Worm (Caenorhabditis elegans) whole organism, L4 larva: ENCODE results near the gene ZK381.2.

Experiments
- D1046.2 ChIP-seq: fragments of 200-800 bp; sonication (Bioruptor generic); IDR thresholded peaks from 2 replicates; pipeline ENCODE4 v1.3.6; 2022; ENCODE audit warnings: missing genetic modification characterization, missing compliant biosample characterization
- F26F4.8 ChIP-seq: fragments of 200-800 bp; sonication (Bioruptor generic); conservative IDR thresholded peaks from 2 replicates; pipeline ENCODE4 v1.3.6; 2022; ENCODE audit warnings: missing genetic modification characterization, missing compliant biosample characterization
- F37D6.2 ChIP-seq: sonication (generic microtip); optimal IDR thresholded peaks from 2 replicates; lab custom pipeline; 2016; ENCODE audit warnings: mild to moderate bottlenecking, missing genetic modification characterization, missing compliant biosample characterization
- F49E8.2 ChIP-seq: sonication (generic microtip); optimal IDR thresholded peaks from 2 replicates; lab custom pipeline; 2016; ENCODE audit warnings: missing compliant biosample characterization, mild to moderate bottlenecking, missing genetic modification characterization, borderline replicate concordance
- R02D3.7 ChIP-seq: fragments of 150-350 bp; sonication (generic microtip); optimal IDR thresholded peaks from 3 replicates; lab custom pipeline; 2014; ENCODE audit warnings: missing biosample characterization, missing genetic modification characterization
- T20F7.1 ChIP-seq: fragments of 200-800 bp; sonication (Bioruptor generic); optimal IDR thresholded peaks from 2 replicates; lab custom pipeline; 2018; ENCODE audit warnings: mild to moderate bottlenecking, missing genetic modification characterization, missing compliant biosample characterization
- ZK546.5 ChIP-seq, 2 experiments: sonication (generic microtip); optimal IDR thresholded peaks; 2 replicates each; lab custom pipeline; 2017; ENCODE audit warnings: missing biosample characterization in 2 of 2, missing genetic modification characterization in 2 of 2
- aha-1 ChIP-seq: fragments of 150-350 bp; peaks from one replicate; lab custom pipeline; 2014; ENCODE audit warnings: missing biosample characterization, missing genetic modification characterization
- attf-4 ChIP-seq: sonication (generic microtip); optimal IDR thresholded peaks from 3 replicates; lab custom pipeline; 2017; ENCODE audit warnings: missing biosample characterization, missing genetic modification characterization
- daf-12 ChIP-seq: fragments of 150-350 bp; optimal IDR thresholded peaks from 2 replicates; lab custom pipeline; 2014; ENCODE audit warnings: missing biosample characterization, missing genetic modification reagents, missing genetic modification characterization
- daf-8 ChIP-seq: fragments of 200-800 bp; sonication (Bioruptor generic); IDR thresholded peaks from 2 replicates; pipeline ENCODE4 v1.3.6; 2022; ENCODE audit warnings: missing genetic modification characterization, missing compliant biosample characterization
- dmd-6 ChIP-seq: fragments of 200-800 bp; sonication (Bioruptor generic); IDR thresholded peaks from 2 replicates; pipeline ENCODE4 v1.3.6; 2022; ENCODE audit warnings: missing genetic modification reagents, missing genetic modification characterization, missing compliant biosample characterization
- dmd-8 ChIP-seq: fragments of 200-800 bp; sonication (Bioruptor generic); IDR thresholded peaks from 2 replicates; pipeline ENCODE4 v1.3.6; 2022; ENCODE audit warnings: missing genetic modification characterization, missing compliant biosample characterization
- duxl-1 ChIP-seq: sonication (generic microtip); optimal IDR thresholded peaks from 2 replicates; lab custom pipeline; 2016; ENCODE audit warnings: mild to moderate bottlenecking, missing genetic modification characterization, moderate library complexity, missing compliant biosample characterization; ENCODE audit not compliant: poor library complexity
- egl-27 ChIP-seq: sonication (generic microtip); optimal IDR thresholded peaks from 3 replicates; lab custom pipeline; 2017; ENCODE audit warnings: missing biosample characterization, missing genetic modification reagents, missing genetic modification characterization
- fkh-10 ChIP-seq: fragments of 150-350 bp; optimal IDR thresholded peaks from 2 replicates; lab custom pipeline; 2014; ENCODE audit warnings: missing biosample characterization, missing genetic modification reagents, missing genetic modification characterization
- jun-1 ChIP-seq: fragments of 150-350 bp; optimal IDR thresholded peaks from 2 replicates; lab custom pipeline; 2014; ENCODE audit warnings: missing biosample characterization, missing genetic modification reagents, missing genetic modification characterization
- lin-39 ChIP-seq: fragments of 150-350 bp; optimal IDR thresholded peaks from 2 replicates; lab custom pipeline; 2014; ENCODE audit warnings: missing biosample characterization, missing genetic modification reagents, missing genetic modification characterization
- lsy-2 ChIP-seq, 2 experiments: fragments of 150-350 bp in 1 of 2; sonication (generic microtip) in 1 of 2; optimal IDR thresholded peaks; 2 replicates each; lab custom pipeline; 2014 to 2017; ENCODE audit warnings: missing biosample characterization in 2 of 2, missing genetic modification characterization in 2 of 2
- madf-5 ChIP-seq, 2 experiments: fragments of 200-800 bp; sonication (Bioruptor generic); IDR thresholded peaks; 2 replicates each; pipeline ENCODE4 v1.3.6; 2022; ENCODE audit warnings: missing compliant biosample characterization in 2 of 2, missing genetic modification characterization in 2 of 2
- mdl-1 ChIP-seq, 2 experiments: fragments of 150-350 bp in 1 of 2; sonication (generic microtip) in 1 of 2; optimal IDR thresholded peaks; 2 replicates each; lab custom pipeline; 2014 to 2017; ENCODE audit warnings: missing biosample characterization in 2 of 2, missing genetic modification characterization in 2 of 2
- mdt-29 ChIP-seq: fragments of 200-800 bp; sonication (Bioruptor generic); IDR thresholded peaks from 2 replicates; pipeline ENCODE4 v1.3.6; 2022; ENCODE audit warnings: missing genetic modification reagents, missing genetic modification characterization, missing compliant biosample characterization
- nhr-10 ChIP-seq: fragments of 150-350 bp; optimal IDR thresholded peaks from 2 replicates; lab custom pipeline; 2014; ENCODE audit warnings: missing biosample characterization, missing genetic modification characterization
- nhr-11 ChIP-seq: fragments of 150-350 bp; optimal IDR thresholded peaks from 2 replicates; lab custom pipeline; 2014; ENCODE audit warnings: missing biosample characterization, missing genetic modification characterization
- nhr-111 ChIP-seq: fragments of 200-800 bp; sonication (Bioruptor generic); optimal IDR thresholded peaks from 2 replicates; lab custom pipeline; 2018; ENCODE audit warnings: mild to moderate bottlenecking, missing genetic modification characterization, missing compliant biosample characterization
- nhr-76 ChIP-seq: fragments of 150-350 bp; optimal IDR thresholded peaks from 2 replicates; lab custom pipeline; 2014; ENCODE audit warnings: missing biosample characterization, missing genetic modification characterization
- nhr-77 ChIP-seq: fragments of 150-350 bp; optimal IDR thresholded peaks from 2 replicates; lab custom pipeline; 2014; ENCODE audit warnings: missing biosample characterization, missing genetic modification characterization
- pqm-1 ChIP-seq: sonication (generic microtip); optimal IDR thresholded peaks from 2 replicates; lab custom pipeline; 2017; ENCODE audit warnings: missing biosample characterization, missing genetic modification characterization
- sdz-12 ChIP-seq: fragments of 200-800 bp; sonication (Bioruptor generic); optimal IDR thresholded peaks from 2 replicates; lab custom pipeline; 2018; ENCODE audit warnings: mild to moderate bottlenecking, missing genetic modification characterization, missing compliant biosample characterization
- spr-1 ChIP-seq: sonication (generic microtip); optimal IDR thresholded peaks from 2 replicates; lab custom pipeline; 2016; ENCODE audit warnings: mild to moderate bottlenecking, missing genetic modification characterization, missing compliant biosample characterization
- tag-97 ChIP-seq: fragments of 200-800 bp; sonication (Bioruptor generic); IDR thresholded peaks from 2 replicates; pipeline ENCODE4 v1.3.6; 2022; ENCODE audit warnings: missing genetic modification characterization, missing compliant biosample characterization
- tra-1 ChIP-seq: fragments of 200-800 bp; sonication (Bioruptor generic); IDR thresholded peaks from 2 replicates; pipeline ENCODE4 v1.3.6; 2022; ENCODE audit warnings: missing genetic modification reagents, missing genetic modification characterization, missing compliant biosample characterization
- unc-62 ChIP-seq, 3 experiments: fragments of 150-350 bp in 1 of 3; sonication (generic microtip); optimal IDR thresholded peaks in 2 of 3; peaks in 1 of 3; 1 replicate in 1 of 3; 2 replicates in 2 of 3; lab custom pipeline; 2014 to 2017; ENCODE audit warnings: missing biosample characterization in 3 of 3, missing genetic modification characterization in 3 of 3, missing genetic modification reagents in 3 of 3, missing genotype in 1 of 3
- zip-11 ChIP-seq: fragments of 200-800 bp; sonication (Bioruptor generic); IDR thresholded peaks from 2 replicates; pipeline ENCODE4 v1.3.6; 2022; ENCODE audit warnings: missing genetic modification characterization, missing compliant biosample characterization
- zip-2 ChIP-seq: fragments of 150-350 bp; optimal IDR thresholded peaks from 2 replicates; lab custom pipeline; 2014; ENCODE audit warnings: missing biosample characterization, missing genetic modification characterization

ZK381.2 gene

ce11 chrIV:6928417-6928816 is 36.9 kb upstream of the ZK381.2 start, which contains the start of gene cest-6:
Gene cest-6 (minus strand): TSS chrIV:6928517.
- no peak for TF ChIP-seq mdl-1 (tag; optimal IDR thresholded peaks at IDR 0.05; lab: Kevin White, UChicago)
- TF ChIP-seq pqm-1 (tag; lab: Kevin White, UChicago), result peak; percentile 2
- no peak for TF ChIP-seq R02D3.7 (tag; lab: Kevin White, UChicago)
- no peak for TF ChIP-seq duxl-1 (tag; lab: Kevin White, UChicago)

ce11 chrIV:6937548-6937947 is 27.7 kb upstream of the ZK381.2 start, which contains the start of gene npr-12:
Gene npr-12 (minus strand): TSS chrIV:6937648.
- no peak for TF ChIP-seq daf-8
- no peak for TF ChIP-seq nhr-76 (tag; lab: Kevin White, UChicago)
- TF ChIP-seq tra-1 (GFP tag; lab: Robert Waterston, UW), result no peak
- TF ChIP-seq unc-62 (GFP tag; optimal IDR thresholded peaks at IDR 0.05 in 1 of 2; lab: Kevin White, UChicago), result no peak
- no peak for TF ChIP-seq unc-62 (tag; optimal IDR thresholded peaks at IDR 0.05; lab: Kevin White, UChicago)
- TF ChIP-seq lsy-2 (tag; optimal IDR thresholded peaks at IDR 0.05; lab: Kevin White, UChicago), result no peak
- no peak for TF ChIP-seq nhr-10 (tag; lab: Kevin White, UChicago)
- TF ChIP-seq sdz-12, result no peak
- no peak for TF ChIP-seq fkh-10 (GFP tag; lab: Kevin White, UChicago)
- no peak for TF ChIP-seq F26F4.8
- no peak for TF ChIP-seq attf-4
- no peak for TF ChIP-seq zip-11 (GFP tag; lab: Robert Waterston, UW)
- TF ChIP-seq dmd-6, result no peak
- no peak for TF ChIP-seq jun-1
- no peak for TF ChIP-seq mdl-1 (tag; optimal IDR thresholded peaks at IDR 0.05; lab: Kevin White, UChicago)
- TF ChIP-seq nhr-111 (GFP tag; lab: Kevin White, UChicago), result no peak
- no peak for TF ChIP-seq egl-27

ce11 chrIV:6941101-6941500 is 24.2 kb upstream of the ZK381.2 start:
- TF ChIP-seq spr-1 (tag; lab: Kevin White, UChicago) (no peak), fkh-10 (GFP tag; lab: Kevin White, UChicago) (peak; percentile 59), ZK546.5 (tag; optimal IDR thresholded peaks at IDR 0.05; lab: Kevin White, UChicago) (no peak), tag-97 (no peak), T20F7.1 (GFP tag; lab: Kevin White, UChicago) (no peak), daf-12 (tag; lab: Kevin White, UChicago) (no peak), mdt-29 (GFP tag; lab: Robert Waterston, UW) (no peak), F49E8.2 (tag; lab: Kevin White, UChicago) (no peak), D1046.2 (GFP tag; lab: Robert Waterston, UW) (no peak), lin-39 (tag; lab: Kevin White, UChicago) (no peak), sdz-12 (no peak), aha-1 (tag; lab: Kevin White, UChicago) (peak; percentile 14), zip-2 (tag; lab: Kevin White, UChicago) (no peak), madf-5 (GFP tag; IDR thresholded peaks at IDR 0.05; lab: Robert Waterston, UW) (no peak), F37D6.2 (no peak), nhr-77 (tag; lab: Kevin White, UChicago) (no peak)

ce11 chrIV:6946832-6947231 is 18.5 kb upstream of the ZK381.2 start:
- TF ChIP-seq aha-1 (tag; lab: Kevin White, UChicago), result peak; percentile 57
- TF ChIP-seq nhr-11, result peak; percentile 32
- TF ChIP-seq dmd-8 (GFP tag; lab: Robert Waterston, UW), result no peak
- TF ChIP-seq spr-1 (tag; lab: Kevin White, UChicago), result no peak
- no peak for TF ChIP-seq egl-27
- TF ChIP-seq unc-62 (GFP tag; optimal IDR thresholded peaks at IDR 0.05 in 1 of 2; lab: Kevin White, UChicago), result peak in 1 of 2 experiments; percentile 73
- TF ChIP-seq unc-62 (tag; optimal IDR thresholded peaks at IDR 0.05; lab: Kevin White, UChicago), result no peak
- TF ChIP-seq, all 104 proteins: peak for 3
